Fruit fly (Drosophila melanogaster): Measurements from ENCODE around the gene CG34132.

The CG34132 gene

DNA sequence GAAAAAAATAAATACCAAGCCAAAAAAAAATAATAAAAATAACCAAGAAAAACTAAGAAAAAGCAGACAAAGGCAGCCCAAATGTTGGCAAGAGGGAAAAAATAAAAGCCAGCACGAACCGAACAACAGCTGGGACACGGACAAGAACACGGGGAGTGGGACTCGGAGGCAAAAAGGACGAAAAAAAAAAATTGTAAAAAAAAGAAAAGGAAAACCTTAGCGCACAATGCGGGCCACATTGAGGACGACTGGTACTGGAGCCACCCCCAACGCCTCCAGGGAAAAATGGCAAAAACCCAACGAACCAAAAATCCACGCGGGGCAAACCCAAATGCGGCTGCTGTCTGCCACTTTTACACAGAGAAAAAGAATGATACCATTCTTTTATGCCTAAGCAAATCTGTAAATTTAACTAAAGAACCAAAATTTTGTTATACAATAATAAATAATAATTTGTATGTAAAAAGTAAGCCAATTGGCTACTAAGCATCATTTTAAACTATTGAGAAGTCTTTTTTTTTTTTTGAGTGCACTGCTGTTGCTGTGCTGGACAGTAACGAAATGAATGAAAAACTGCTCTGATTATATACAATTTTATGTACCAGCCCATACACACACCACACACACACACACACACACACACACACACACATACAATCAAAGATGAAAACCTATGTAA is 46.9 kb downstream of the CG34132 start (continued):
- TF ChIP-seq CG34224 (GFP tag; IDR thresholded peaks at IDR 0.05; ENCODE audit: partially characterized antibody) (no peak), yki (optimal IDR thresholded peaks at IDR 0.05) (no peak), prd (optimal IDR thresholded peaks at IDR 0.05) (no peak), prd (GFP tag; IDR thresholded peaks at IDR 0.05) (peak; percentile 84), ro (GFP tag; IDR thresholded peaks at IDR 0.05) (peak; percentile 62), Xbp1 (GFP tag; optimal IDR thresholded peaks at IDR 0.05) (peak; percentile 58), Fer1 (GFP tag; optimal IDR thresholded peaks at IDR 0.05) (peak; percentile 95), NC2α (GFP tag; optimal IDR thresholded peaks at IDR 0.05) (no peak), lov (optimal IDR thresholded peaks at IDR 0.05) (no peak), lov (GFP tag; IDR thresholded peaks at IDR 0.05) (no peak), Atf3 (GFP tag; optimal IDR thresholded peaks at IDR 0.05) (no peak), tin (GFP tag; optimal IDR thresholded peaks at IDR 0.05) (peak; percentile 29), Rfx (GFP tag; IDR thresholded peaks at IDR 0.05) (peak; percentile 89), Taf1 (GFP tag; IDR thresholded peaks at IDR 0.05) (peak; percentile 38; the same call in 1 of the 2 replicates), Oaz (GFP tag; IDR thresholded peaks at IDR 0.05) (peak; percentile 74), jumu (GFP tag; optimal IDR thresholded peaks at IDR 0.05) (no peak), tio (GFP tag; optimal IDR thresholded peaks at IDR 0.05) (peak; percentile 44), kah (GFP tag; optimal IDR thresholded peaks at IDR 0.05) (peak; percentile 55), gcm (GFP tag; optimal IDR thresholded peaks at IDR 0.05) (no peak), gcm2 (GFP tag; optimal IDR thresholded peaks at IDR 0.05) (no peak), Hmx (GFP tag; optimal IDR thresholded peaks at IDR 0.05) (no peak), CG14667 (GFP tag; IDR thresholded peaks at IDR 0.05) (peak; percentile 78), gsb-n (tag; optimal IDR thresholded peaks at IDR 0.05) (no peak), Stat92E (GFP tag; optimal IDR thresholded peaks at IDR 0.05) (no peak), so (GFP tag; IDR thresholded peaks at IDR 0.05) (peak; percentile 71; the same call in 1 of the 3 replicates), ems (GFP tag; optimal IDR thresholded peaks at IDR 0.05) (no peak), Vsx1 (GFP tag; optimal IDR thresholded peaks at IDR 0.05) (no peak), pros (GFP tag; optimal IDR thresholded peaks at IDR 0.05) (no peak), pnt (GFP tag; optimal IDR thresholded peaks at IDR 0.05) (no peak), sens (GFP tag) (peak; percentile 80), Dip2 (GFP tag; IDR thresholded peaks at IDR 0.05) (no peak), p53 (GFP tag; optimal IDR thresholded peaks at IDR 0.05) (no peak), CG18476 (GFP tag; optimal IDR thresholded peaks at IDR 0.05) (peak; percentile 40), CG32772 (GFP tag; IDR thresholded peaks at IDR 0.05) (peak; percentile 69; the same call in 1 of the 2 replicates), kay (GFP tag; optimal IDR thresholded peaks at IDR 0.05) (no peak), luna (GFP tag; optimal IDR thresholded peaks at IDR 0.05) (no peak), shn (GFP tag; optimal IDR thresholded peaks at IDR 0.05) (no peak), CG8388 (GFP tag; optimal IDR thresholded peaks at IDR 0.05) (peak; percentile 2), klu (GFP tag; IDR thresholded peaks at IDR 0.05) (peak; percentile 58), NK7.1 (GFP tag; optimal IDR thresholded peaks at IDR 0.05) (no peak), Hr78 (GFP tag; optimal IDR thresholded peaks at IDR 0.05) (no peak), CG18011 (GFP tag; optimal IDR thresholded peaks at IDR 0.05) (no peak), CG34376 (GFP tag; optimal IDR thresholded peaks at IDR 0.05) (peak; percentile 40), Bteb2 (GFP tag; optimal IDR thresholded peaks at IDR 0.05) (peak; percentile 43), CG31441 (GFP tag; IDR thresholded peaks at IDR 0.05) (peak; percentile 84), CG13287 (GFP tag; IDR thresholded peaks at IDR 0.05; ENCODE audit: partially characterized antibody) (no peak), D19A (tag; optimal IDR thresholded peaks at IDR 0.05) (peak; percentile 66), pita (GFP tag; optimal IDR thresholded peaks at IDR 0.05) (no peak), Optix (GFP tag; IDR thresholded peaks at IDR 0.05) (no peak), salm (tag; optimal IDR thresholded peaks at IDR 0.05) (no peak), Eip74EF (GFP tag; optimal IDR thresholded peaks at IDR 0.05) (peak in 1 of 2 experiments; percentile 62)

Data from whole organism, embryonic.